Fruit fly (Drosophila melanogaster): ENCODE measurements around the gene CG11786.

Gene CG11786

DNA sequence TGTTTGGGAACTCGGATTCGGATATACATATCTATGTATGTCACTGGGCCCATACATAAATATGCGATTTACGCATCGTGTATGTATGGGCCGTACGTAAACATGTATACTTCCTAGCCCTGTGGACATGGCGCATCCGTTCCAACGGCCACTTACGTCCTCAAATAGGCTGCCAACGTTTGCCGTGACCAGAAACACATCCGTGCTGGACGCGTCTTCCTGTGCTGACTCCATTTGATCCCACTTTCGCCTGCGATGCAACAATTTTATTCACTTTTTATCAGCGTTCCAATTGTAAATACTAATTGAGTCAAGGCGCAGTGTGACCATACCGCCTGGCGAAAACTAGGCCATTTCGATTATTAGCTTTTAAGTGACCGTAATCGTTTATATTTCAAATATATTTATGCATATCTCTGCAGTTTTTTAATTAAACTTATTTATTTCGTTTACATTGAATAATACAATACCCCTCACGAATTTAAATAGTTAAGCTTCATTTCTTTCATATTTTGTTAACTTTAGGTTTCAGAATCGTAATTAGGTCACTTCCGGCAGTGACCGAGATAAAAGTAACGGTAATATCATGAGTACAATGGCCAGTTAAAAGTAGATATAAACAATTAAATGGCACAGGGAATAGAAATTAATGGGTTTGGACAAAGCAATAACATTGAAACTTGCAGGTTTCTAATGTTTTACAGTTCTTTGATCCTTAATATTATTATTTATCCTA is 1.1 kb upstream of the CG11786 start, which contains the start of gene 5PtaseI (continued):
- TF ChIP-seq emc (GFP tag; optimal IDR thresholded peaks at IDR 0.05): no peak
- no peak for TF ChIP-seq insv (GFP tag; optimal IDR thresholded peaks at IDR 0.05)
- TF ChIP-seq dpn (GFP tag; optimal IDR thresholded peaks at IDR 0.05): no peak
- no peak for TF ChIP-seq CG17186 (GFP tag; optimal IDR thresholded peaks at IDR 0.05)
- TF ChIP-seq Awh (GFP tag; IDR thresholded peaks at IDR 0.05): no peak
- TF ChIP-seq Meics (GFP tag; optimal IDR thresholded peaks at IDR 0.05): no peak
- no peak for TF ChIP-seq NFAT (GFP tag; IDR thresholded peaks at IDR 0.05)
- no peak for TF ChIP-seq CG15269 (tag; optimal IDR thresholded peaks at IDR 0.05)
- no peak for TF ChIP-seq Hand (GFP tag; optimal IDR thresholded peaks at IDR 0.05)
- TF ChIP-seq Ets65A (GFP tag): peak; percentile 58
- no peak for TF ChIP-seq Pdp1 (GFP tag; optimal IDR thresholded peaks at IDR 0.05)
- no peak for TF ChIP-seq Chrac-16 (GFP tag; optimal IDR thresholded peaks at IDR 0.05)
- TF ChIP-seq CG33213 (GFP tag; optimal IDR thresholded peaks at IDR 0.05): no peak
- no peak for TF ChIP-seq Asciz (GFP tag; optimal IDR thresholded peaks at IDR 0.05)
- no peak for TF ChIP-seq slp2 (GFP tag; optimal IDR thresholded peaks at IDR 0.05)
- TF ChIP-seq CG32772 (GFP tag; IDR thresholded peaks at IDR 0.05): no peak
- TF ChIP-seq scrt (GFP tag; optimal IDR thresholded peaks at IDR 0.05): no peak
- TF ChIP-seq pan (optimal IDR thresholded peaks at IDR 0.05): no peak
- no peak for TF ChIP-seq pan (GFP tag; optimal IDR thresholded peaks at IDR 0.05 in 1 of 2, IDR thresholded peaks at IDR 0.05 in 1 of 2)
- TF ChIP-seq gfzf (GFP tag; optimal IDR thresholded peaks at IDR 0.05): peak; percentile 73
- no peak for TF ChIP-seq chn (GFP tag; optimal IDR thresholded peaks at IDR 0.05)
- no peak for TF ChIP-seq grn (GFP tag; optimal IDR thresholded peaks at IDR 0.05)
- no peak for TF ChIP-seq CG13624 (GFP tag; optimal IDR thresholded peaks at IDR 0.05)
- TF ChIP-seq Fer3 (tag; optimal IDR thresholded peaks at IDR 0.05): no peak
- no peak for TF ChIP-seq Ssrp (tag; optimal IDR thresholded peaks at IDR 0.05)
- no peak for TF ChIP-seq mam (GFP tag; optimal IDR thresholded peaks at IDR 0.05)
- no peak for TF ChIP-seq CG16779 (GFP tag; IDR thresholded peaks at IDR 0.05)
- no peak for TF ChIP-seq CG3065 (GFP tag; optimal IDR thresholded peaks at IDR 0.05)
- no peak for TF ChIP-seq CG10431 (GFP tag; optimal IDR thresholded peaks at IDR 0.05)
- TF ChIP-seq Lim3 (GFP tag; IDR thresholded peaks at IDR 0.05): no peak
- no peak for TF ChIP-seq CG12769 (tag; optimal IDR thresholded peaks at IDR 0.05)
- no peak for TF ChIP-seq Nf-YA (GFP tag; IDR thresholded peaks at IDR 0.05)
- no peak for TF ChIP-seq corto (GFP tag; optimal IDR thresholded peaks at IDR 0.05)
- no peak for TF ChIP-seq CG12155 (GFP tag; optimal IDR thresholded peaks at IDR 0.05)
- TF ChIP-seq CG15514 (GFP tag; optimal IDR thresholded peaks at IDR 0.05): no peak
- TF ChIP-seq sc (optimal IDR thresholded peaks at IDR 0.05): no peak
- no peak for TF ChIP-seq sc (GFP tag; optimal IDR thresholded peaks at IDR 0.05)
- TF ChIP-seq Dbx (GFP tag; IDR thresholded peaks at IDR 0.05): no peak
- no peak for TF ChIP-seq CG12104 (GFP tag; optimal IDR thresholded peaks at IDR 0.05)
- TF ChIP-seq al (GFP tag; IDR thresholded peaks at IDR 0.05): no peak
- no peak for TF ChIP-seq Bteb2 (GFP tag; optimal IDR thresholded peaks at IDR 0.05)
- TF ChIP-seq CoRest (tag; optimal IDR thresholded peaks at IDR 0.05): peak; percentile 40
- TF ChIP-seq Optix (GFP tag; IDR thresholded peaks at IDR 0.05): no peak
- 0 out of 3 replicates have a peak, but pooled peaks have one; percentile 39 for TF ChIP-seq CG34422 (GFP tag; IDR thresholded peaks at IDR 0.05)
- TF ChIP-seq CG34224 (GFP tag; IDR thresholded peaks at IDR 0.05; ENCODE audit: partially characterized antibody): no peak
- no peak for TF ChIP-seq CG17385 (GFP tag; optimal IDR thresholded peaks at IDR 0.05)
- no peak for TF ChIP-seq bcd (GFP tag; optimal IDR thresholded peaks at IDR 0.05)
- no peak for TF ChIP-seq CG10654 (GFP tag; optimal IDR thresholded peaks at IDR 0.05)
- no peak for TF ChIP-seq CG7839 (tag; optimal IDR thresholded peaks at IDR 0.05)
- peak; percentile 28; the same call in 1 of the 2 replicates for TF ChIP-seq Scr (GFP tag; IDR thresholded peaks at IDR 0.05; ENCODE audit: partially characterized antibody)
- no peak for TF ChIP-seq lilli (GFP tag; optimal IDR thresholded peaks at IDR 0.05)

All from whole organism, embryonic.